Worm (Caenorhabditis elegans): ENCODE results near the gene F56C3.10.

DNA sequence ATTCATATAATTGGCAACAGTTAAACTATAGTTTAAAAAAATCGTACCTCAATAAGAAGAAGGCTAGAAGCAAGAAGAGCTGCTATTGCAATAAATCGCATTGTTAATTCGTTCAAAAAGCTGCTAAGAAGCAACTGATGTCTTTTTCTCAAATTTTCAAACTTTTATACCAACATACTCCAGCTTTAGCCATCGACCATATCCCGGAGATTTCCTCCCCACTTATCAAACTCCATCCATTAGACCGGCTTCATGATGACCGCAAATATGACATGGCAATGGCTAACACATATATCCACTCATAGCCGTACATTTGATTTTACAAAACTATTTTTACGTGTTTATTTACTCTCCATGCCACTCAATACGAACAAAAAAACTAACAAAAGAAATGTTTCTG is 29.1 kb upstream of the F56C3.10 start, which contains the start of gene abu-2:
- TF ChIP-seq ztf-23 (GFP tag; IDR thresholded peaks at IDR 0.05), result no peak
- TF ChIP-seq T22C8.4 (GFP tag; IDR thresholded peaks at IDR 0.05), result no peak
- no peak for TF ChIP-seq flt-1 (GFP tag; IDR thresholded peaks at IDR 0.05)
- TF ChIP-seq tab-1 (GFP tag; IDR thresholded peaks at IDR 0.05), result no peak
- no peak for TF ChIP-seq ztf-29 (GFP tag; IDR thresholded peaks at IDR 0.05)
- no peak for TF ChIP-seq ref-1 (GFP tag; conservative IDR thresholded peaks at IDR 0.05)

Data from whole organism, midembryonic.